Worm (Caenorhabditis elegans) whole organism, young adult: ENCODE measurements around the gene nlp-28.
A peak's percentile ranks its signal among the peaks of the same experiment; 100 is the strongest.

Source experiments
- C06A6.2 ChIP-seq: fragments of 200-800 bp; sonication (Bioruptor generic); conservative IDR thresholded peaks from 2 replicates; pipeline ENCODE4 v1.3.6; 2022; ENCODE audit warnings: missing genetic modification characterization, missing compliant biosample characterization
- C17E4.6 ChIP-seq: fragments of 200-800 bp; sonication (Bioruptor generic); IDR thresholded peaks from 2 replicates; pipeline ENCODE4 v1.3.6; 2022; ENCODE audit warnings: missing genetic modification reagents, missing genetic modification characterization, missing compliant biosample characterization
- ama-1 ChIP-seq, 3 experiments: fragments of 150-350 bp in 1 of 3; sonication (generic microtip) in 2 of 3; optimal IDR thresholded peaks; 2 replicates each; lab custom pipeline; 2014 to 2018; ENCODE audit warnings: missing biosample characterization in 2 of 3, missing genetic modification characterization in 2 of 3, missing genetic modification reagents in 2 of 3
- lin-35 ChIP-seq, 3 experiments: fragments of 150-350 bp in 2 of 3; sonication (generic microtip) in 1 of 3; optimal IDR thresholded peaks; 2 replicates each; lab custom pipeline; 2014 to 2018; ENCODE audit warnings: missing biosample characterization in 3 of 3, missing genetic modification characterization in 3 of 3, missing genetic modification reagents in 3 of 3
- lir-1 ChIP-seq: fragments of 200-800 bp; sonication (Bioruptor generic); conservative IDR thresholded peaks from 2 replicates; pipeline ENCODE4 v1.3.6; 2022; ENCODE audit warnings: missing genetic modification reagents, missing genetic modification characterization, missing compliant biosample characterization
- nhr-27 ChIP-seq: fragments of 200-800 bp; sonication (Bioruptor generic); optimal IDR thresholded peaks from 2 replicates; lab custom pipeline; 2018; ENCODE audit warnings: mild to moderate bottlenecking, missing genetic modification characterization, moderate library complexity, missing compliant biosample characterization
- rcor-1 ChIP-seq: fragments of 200-800 bp; sonication (Bioruptor generic); IDR thresholded peaks from 2 replicates; pipeline ENCODE4 v1.3.6; 2022; ENCODE audit warnings: missing genetic modification reagents, missing genetic modification characterization, missing compliant biosample characterization
- unc-62 ChIP-seq: fragments of 150-350 bp; optimal IDR thresholded peaks from 2 replicates; lab custom pipeline; 2014; ENCODE audit warnings: missing biosample characterization, missing genetic modification reagents, missing genetic modification characterization

DNA sequence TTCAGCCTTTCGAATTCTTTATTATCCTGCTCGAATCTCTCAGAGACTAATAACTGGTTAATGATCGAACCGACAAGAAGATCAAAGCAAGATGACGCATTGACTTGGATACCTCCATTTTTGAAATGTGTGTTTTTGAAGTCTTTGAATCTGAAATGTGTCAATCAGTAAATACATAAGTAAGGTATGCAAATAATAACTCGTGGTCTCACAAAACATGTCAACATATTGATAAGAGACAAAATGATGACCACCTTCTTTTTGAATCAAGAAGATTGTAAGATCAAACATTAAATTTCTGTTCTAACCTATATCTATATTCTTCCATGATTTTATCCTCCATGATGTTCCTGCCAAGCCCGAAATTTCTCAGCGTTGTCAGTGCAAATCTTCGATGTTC lies 18.0 kb upstream of the nlp-28 start:
- TF ChIP-seq rcor-1 (GFP tag; lab: Robert Waterston, UW) (no peak), lin-35 (GFP tag; optimal IDR thresholded peaks at IDR 0.05; lab: Kevin White, UChicago) (no peak), C17E4.6 (GFP tag; lab: Robert Waterston, UW) (no peak), unc-62 (GFP tag; lab: Kevin White, UChicago) (peak; percentile 50), lir-1 (GFP tag; lab: Robert Waterston, UW) (no peak), ama-1 (optimal IDR thresholded peaks at IDR 0.05; lab: Kevin White, UChicago) (no peak), ama-1 (GFP tag; optimal IDR thresholded peaks at IDR 0.05; lab: Kevin White, UChicago) (no peak), nhr-27 (tag; lab: Kevin White, UChicago) (no peak), C06A6.2 (GFP tag; lab: Robert Waterston, UW) (no peak)
